Worm (Caenorhabditis elegans): ENCODE results near the gene srd-5.

- TF ChIP-seq him-1 (tag; optimal IDR thresholded peaks at IDR 0.05) (no peak), madf-8 (GFP tag; conservative IDR thresholded peaks at IDR 0.05) (no peak), attf-6 (GFP tag; IDR thresholded peaks at IDR 0.05) (no peak), unc-130 (GFP tag; optimal IDR thresholded peaks at IDR 0.05) (no peak), snpc-4 (GFP tag; optimal IDR thresholded peaks at IDR 0.05) (no peak), snpc-4 (tag; optimal IDR thresholded peaks at IDR 0.05) (no peak), hmg-20 (GFP tag; IDR thresholded peaks at IDR 0.05) (no peak), mel-28 (tag; optimal IDR thresholded peaks at IDR 0.05; ENCODE audit: borderline replicate concordance) (no peak)
These were observed 34.5 kb upstream of the srd-5 start, which contains the start of gene C55C3.1 for ce11 chrIV:5708796-5709195.

Data from whole organism, young adult.